Worm (Caenorhabditis elegans): ENCODE results near the gene cyl-1.

ce11 chrV:11952854-11953447 lies 40.6 kb downstream of the cyl-1 start:
- TF ChIP-seq tbx-9 (tag; optimal IDR thresholded peaks at IDR 0.05; ENCODE audit: borderline replicate concordance) (no peak), ztf-22 (GFP tag; optimal IDR thresholded peaks at IDR 0.05) (no peak), snpc-4 (GFP tag; optimal IDR thresholded peaks at IDR 0.05) (no peak), snpc-4 (tag; optimal IDR thresholded peaks at IDR 0.05) (no peak), sea-2 (GFP tag; IDR thresholded peaks at IDR 0.05) (no peak), attf-6 (GFP tag; IDR thresholded peaks at IDR 0.05) (no peak), zim-3 (tag; optimal IDR thresholded peaks at IDR 0.05) (no peak), ceh-58 (GFP tag; IDR thresholded peaks at IDR 0.05) (no peak), ztf-3 (GFP tag; optimal IDR thresholded peaks at IDR 0.05) (no peak)

Measured in whole organism, young adult.